Worm (Caenorhabditis elegans): ENCODE measurements around the gene tam-1.
A peak's percentile ranks its signal among the peaks of the same experiment; 100 is the strongest.

Gene tam-1

ce11 chrV:4920690-4921152, 42.2 kb downstream of the tam-1 start, which contains the start of the genes C02E7.8 and srh-23:
Gene C02E7.8 (minus strand): TSS chrV:4920790.
Gene srh-23 (plus strand): TSS chrV:4921102.
- TF ChIP-seq swsn-7 (tag; optimal IDR thresholded peaks at IDR 0.05), result no peak
- TF ChIP-seq blmp-1 (tag; optimal IDR thresholded peaks at IDR 0.05), result peak; percentile 33

ce11 chrV:4918664-4919257, 44.1 kb downstream of the tam-1 start, which contains the start of gene C02E7.6:
Gene C02E7.6 (plus strand): TSS chrV:4919207.
- TF ChIP-seq pax-3 (tag; optimal IDR thresholded peaks at IDR 0.05) (no peak), blmp-1 (tag; optimal IDR thresholded peaks at IDR 0.05) (peak; percentile 88), nhr-28 (tag; optimal IDR thresholded peaks at IDR 0.05) (no peak), swsn-7 (tag; optimal IDR thresholded peaks at IDR 0.05) (no peak), xbp-1 (tag; optimal IDR thresholded peaks at IDR 0.05) (no peak), sup-37 (GFP tag; optimal IDR thresholded peaks at IDR 0.05) (no peak), ztf-4 (tag; optimal IDR thresholded peaks at IDR 0.05) (peak; percentile 81), Y116A8C.19 (tag; optimal IDR thresholded peaks at IDR 0.05; ENCODE audit: borderline replicate concordance) (no peak), nhr-19 (GFP tag; conservative IDR thresholded peaks at IDR 0.05) (no peak), jun-1 (tag; optimal IDR thresholded peaks at IDR 0.05) (peak; percentile 2), nhr-77 (tag; optimal IDR thresholded peaks at IDR 0.05) (no peak)

ce11 chrV:4918091-4918624, 44.7 kb downstream of the tam-1 start, which contains the start of gene C02E7.7:
Gene C02E7.7 (minus strand): TSS chrV:4918574.
- TF ChIP-seq egl-13 (tag; optimal IDR thresholded peaks at IDR 0.05) (no peak), mep-1 (tag; optimal IDR thresholded peaks at IDR 0.05) (no peak), mdl-1 (tag; optimal IDR thresholded peaks at IDR 0.05) (no peak), lin-15B (tag; optimal IDR thresholded peaks at IDR 0.05) (no peak), nhr-90 (tag; optimal IDR thresholded peaks at IDR 0.05; ENCODE audit: poor library complexity) (no peak)

ce11 chrV:4914879-4915278, 48.0 kb downstream of the tam-1 start, which contains the start of gene H23N18.6:
Gene H23N18.6 (minus strand): TSS chrV:4915079.
- TF ChIP-seq blmp-1 (tag; optimal IDR thresholded peaks at IDR 0.05), result no peak
- no peak for TF ChIP-seq C34B4.2 (tag; optimal IDR thresholded peaks at IDR 0.05)
- peak; percentile 38 for TF ChIP-seq tlp-1 (tag; optimal IDR thresholded peaks at IDR 0.05)
- TF ChIP-seq nhr-20 (tag; optimal IDR thresholded peaks at IDR 0.05), result no peak
- TF ChIP-seq vab-15 (tag; optimal IDR thresholded peaks at IDR 0.05), result no peak
- no peak for TF ChIP-seq ceh-82 (tag; optimal IDR thresholded peaks at IDR 0.05)
- no peak for TF ChIP-seq jun-1 (tag; optimal IDR thresholded peaks at IDR 0.05)
- peak; percentile 75 for TF ChIP-seq elt-2 (tag; optimal IDR thresholded peaks at IDR 0.05)

- TF ChIP-seq irx-1 (tag; optimal IDR thresholded peaks at IDR 0.05) (no peak), lin-39 (tag; optimal IDR thresholded peaks at IDR 0.05) (no peak), C34B4.2 (tag; optimal IDR thresholded peaks at IDR 0.05) (no peak), unc-86 (tag; optimal IDR thresholded peaks at IDR 0.05) (no peak), tlp-1 (tag; optimal IDR thresholded peaks at IDR 0.05) (no peak), dsc-1 (tag; optimal IDR thresholded peaks at IDR 0.05) (no peak), unc-98 (GFP tag; IDR thresholded peaks at IDR 0.05) (no peak), aha-1 (tag; optimal IDR thresholded peaks at IDR 0.05) (no peak), skn-1 (tag; optimal IDR thresholded peaks at IDR 0.05) (no peak), mep-1 (tag; optimal IDR thresholded peaks at IDR 0.05) (no peak), nhr-12 (tag; optimal IDR thresholded peaks at IDR 0.05) (no peak), grh-1 (GFP tag; IDR thresholded peaks at IDR 0.05) (no peak), efl-1 (optimal IDR thresholded peaks at IDR 0.05) (no peak), efl-1 (GFP tag; optimal IDR thresholded peaks at IDR 0.05 in 1 of 2) (no peak), nhr-47 (tag; optimal IDR thresholded peaks at IDR 0.05) (no peak), xbp-1 (tag; optimal IDR thresholded peaks at IDR 0.05) (no peak), ets-5 (GFP tag; IDR thresholded peaks at IDR 0.05) (no peak)
Observed at ce11 chrV:4913853-4914252, 49.0 kb downstream of the tam-1 start.

Data from whole organism, L1 larva.